Worm (Caenorhabditis elegans) whole organism, late embryonic: ENCODE data around the gene gst-30.
"Not testable (repeated sequence)": the region's sequence is repeated elsewhere in the genome, so short reads cannot be mapped to it uniquely, and the experiment has no call there.

ENCODE experiments used
- C08G9.2 ChIP-seq: sonication (generic microtip); optimal IDR thresholded peaks from 2 replicates; lab custom pipeline; 2016; ENCODE audit warnings: mild to moderate bottlenecking, missing genetic modification characterization, moderate library complexity, missing compliant biosample characterization
- C38D4.7 ChIP-seq: fragments of 200-800 bp; sonication (Bioruptor generic); optimal IDR thresholded peaks from 2 replicates; lab custom pipeline; 2018; ENCODE audit warnings: mild to moderate bottlenecking, missing genetic modification characterization, moderate library complexity, missing compliant biosample characterization
- F13H6.1 ChIP-seq: sonication (generic microtip); optimal IDR thresholded peaks from 2 replicates; lab custom pipeline; 2016; ENCODE audit warnings: missing genetic modification characterization, missing compliant biosample characterization
- K02D7.2 ChIP-seq: sonication (generic microtip); optimal IDR thresholded peaks from 2 replicates; lab custom pipeline; 2017; ENCODE audit warnings: mild to moderate bottlenecking, missing genetic modification characterization, missing compliant biosample characterization
- K09A11.1 ChIP-seq: sonication (generic microtip); optimal IDR thresholded peaks from 2 replicates; lab custom pipeline; 2017; ENCODE audit warnings: antibody characterized with exemption, mild to moderate bottlenecking, missing genetic modification characterization, missing compliant biosample characterization; ENCODE audit not compliant: insufficient read depth
- Y22D7AL.16 ChIP-seq: sonication (generic microtip); optimal IDR thresholded peaks from 2 replicates; lab custom pipeline; 2016; ENCODE audit warnings: missing genetic modification characterization, missing compliant biosample characterization
- ama-1 ChIP-seq: fragments of 150-350 bp; optimal IDR thresholded peaks from 2 replicates; lab custom pipeline; 2014
- ceh-14 ChIP-seq: sonication (generic microtip); optimal IDR thresholded peaks from 2 replicates; lab custom pipeline; 2016; ENCODE audit warnings: missing genotype, missing genetic modification characterization, missing compliant biosample characterization
- ceh-18 ChIP-seq: sonication (generic microtip); optimal IDR thresholded peaks from 2 replicates; lab custom pipeline; 2016; ENCODE audit warnings: missing genetic modification characterization, missing compliant biosample characterization
- ceh-19 ChIP-seq: fragments of 200-800 bp; sonication (Bioruptor generic); optimal IDR thresholded peaks from 2 replicates; lab custom pipeline; 2018; ENCODE audit warnings: mild to moderate bottlenecking, missing genetic modification characterization, missing compliant biosample characterization
- ceh-22 ChIP-seq: sonication (generic microtip); optimal IDR thresholded peaks from 2 replicates; lab custom pipeline; 2017; ENCODE audit warnings: missing biosample characterization, missing genetic modification characterization
- ceh-31 ChIP-seq: sonication (generic microtip); optimal IDR thresholded peaks from 2 replicates; lab custom pipeline; 2016; ENCODE audit warnings: missing genetic modification characterization, missing compliant biosample characterization
- ceh-34 ChIP-seq: sonication (generic microtip); optimal IDR thresholded peaks from 2 replicates; lab custom pipeline; 2016; ENCODE audit warnings: mild to moderate bottlenecking, missing genetic modification characterization, missing compliant biosample characterization
- ceh-48 ChIP-seq: sonication (generic microtip); optimal IDR thresholded peaks from 2 replicates; lab custom pipeline; 2016; ENCODE audit warnings: missing genetic modification characterization, inconsistent platforms, missing compliant biosample characterization
- ceh-6 ChIP-seq: fragments of 200-800 bp; sonication (Bioruptor generic); optimal IDR thresholded peaks from 2 replicates; lab custom pipeline; 2018; ENCODE audit warnings: mild to moderate bottlenecking, missing genetic modification characterization, missing compliant biosample characterization
- ceh-9 ChIP-seq: sonication (generic microtip); optimal IDR thresholded peaks from 2 replicates; lab custom pipeline; 2016; ENCODE audit warnings: mild to moderate bottlenecking, missing genetic modification characterization, inconsistent platforms, missing compliant biosample characterization
- elt-2 ChIP-seq: sonication (generic microtip); optimal IDR thresholded peaks from 2 replicates; lab custom pipeline; 2016; ENCODE audit warnings: missing genetic modification reagents, missing genetic modification characterization, missing compliant biosample characterization
- fkh-10 ChIP-seq: fragments of 150-350 bp; optimal IDR thresholded peaks from 2 replicates; lab custom pipeline; 2014; ENCODE audit warnings: missing biosample characterization, missing genetic modification reagents, missing genetic modification characterization
- gmeb-2 ChIP-seq: sonication (generic microtip); optimal IDR thresholded peaks from 2 replicates; lab custom pipeline; 2016; ENCODE audit warnings: missing genetic modification characterization, inconsistent platforms, missing compliant biosample characterization
- hlh-13 ChIP-seq: fragments of 200-800 bp; sonication (Bioruptor generic); optimal IDR thresholded peaks from 2 replicates; lab custom pipeline; 2018; ENCODE audit warnings: mild to moderate bottlenecking, missing genetic modification characterization, missing compliant biosample characterization
- hlh-30 ChIP-seq: sonication (generic microtip); optimal IDR thresholded peaks from 2 replicates; lab custom pipeline; 2017; ENCODE audit warnings: antibody characterized with exemption, missing genetic modification characterization, missing compliant biosample characterization; ENCODE audit not compliant: insufficient read depth
- madf-2 ChIP-seq: sonication (generic microtip); optimal IDR thresholded peaks from 2 replicates; lab custom pipeline; 2017; ENCODE audit warnings: missing genetic modification characterization, missing compliant biosample characterization
- nhr-11 ChIP-seq: fragments of 150-350 bp; optimal IDR thresholded peaks from 2 replicates; lab custom pipeline; 2014; ENCODE audit warnings: missing biosample characterization, missing genetic modification characterization
- nhr-232 ChIP-seq: sonication (generic microtip); optimal IDR thresholded peaks from 2 replicates; lab custom pipeline; 2016; ENCODE audit warnings: missing genetic modification characterization, missing compliant biosample characterization
- pat-9 ChIP-seq: fragments of 200-800 bp; sonication (Bioruptor generic); optimal IDR thresholded peaks from 2 replicates; lab custom pipeline; 2018; ENCODE audit warnings: mild to moderate bottlenecking, missing genetic modification characterization, moderate library complexity, missing compliant biosample characterization
- pax-1 ChIP-seq: fragments of 150-350 bp; optimal IDR thresholded peaks from 2 replicates; lab custom pipeline; 2014; ENCODE audit warnings: missing biosample characterization, missing genetic modification characterization
- pqm-1 ChIP-seq: sonication (generic microtip); optimal IDR thresholded peaks from 2 replicates; lab custom pipeline; 2016; ENCODE audit warnings: missing genetic modification characterization, missing compliant biosample characterization
- rnt-1 ChIP-seq: sonication (generic microtip); optimal IDR thresholded peaks from 2 replicates; lab custom pipeline; 2016; ENCODE audit warnings: missing genetic modification characterization, missing compliant biosample characterization
- tbx-2 ChIP-seq: sonication (generic microtip); optimal IDR thresholded peaks from 2 replicates; lab custom pipeline; 2016; ENCODE audit warnings: missing genetic modification characterization, missing compliant biosample characterization
- tbx-7 ChIP-seq: sonication (generic microtip); optimal IDR thresholded peaks from 2 replicates; lab custom pipeline; 2016; ENCODE audit warnings: missing genotype, missing genetic modification characterization, missing compliant biosample characterization
- ttx-3 ChIP-seq: sonication (generic microtip); optimal IDR thresholded peaks from 2 replicates; lab custom pipeline; 2016; ENCODE audit warnings: missing genetic modification reagents, missing genetic modification characterization, missing compliant biosample characterization
- unc-3 ChIP-seq, 2 experiments: fragments of 200-800 bp in 1 of 2; sonication (Bioruptor generic) in 1 of 2; sonication (generic microtip) in 1 of 2; conservative IDR thresholded peaks in 1 of 2; optimal IDR thresholded peaks in 1 of 2; 2 replicates each; pipeline versions ENCODE4 v1.3.6 to Lab custom; 2016 to 2022; ENCODE audit warnings: missing compliant biosample characterization in 2 of 2, missing genetic modification characterization in 2 of 2, missing genetic modification reagents in 1 of 2
- unc-42 ChIP-seq: sonication (generic microtip); optimal IDR thresholded peaks from 2 replicates; lab custom pipeline; 2016; ENCODE audit warnings: missing genotype, missing genetic modification characterization, missing compliant biosample characterization
- unc-55 ChIP-seq: sonication (generic microtip); optimal IDR thresholded peaks from 2 replicates; lab custom pipeline; 2017; ENCODE audit warnings: missing biosample characterization, missing genetic modification reagents, missing genetic modification characterization
- zip-5 ChIP-seq: sonication (generic microtip); optimal IDR thresholded peaks from 2 replicates; lab custom pipeline; 2016; ENCODE audit warnings: missing genetic modification characterization, missing compliant biosample characterization
- ztf-16 ChIP-seq: sonication (generic microtip); optimal IDR thresholded peaks from 2 replicates; lab custom pipeline; 2017; ENCODE audit warnings: missing genetic modification characterization, missing compliant biosample characterization

Gene gst-30

DNA sequence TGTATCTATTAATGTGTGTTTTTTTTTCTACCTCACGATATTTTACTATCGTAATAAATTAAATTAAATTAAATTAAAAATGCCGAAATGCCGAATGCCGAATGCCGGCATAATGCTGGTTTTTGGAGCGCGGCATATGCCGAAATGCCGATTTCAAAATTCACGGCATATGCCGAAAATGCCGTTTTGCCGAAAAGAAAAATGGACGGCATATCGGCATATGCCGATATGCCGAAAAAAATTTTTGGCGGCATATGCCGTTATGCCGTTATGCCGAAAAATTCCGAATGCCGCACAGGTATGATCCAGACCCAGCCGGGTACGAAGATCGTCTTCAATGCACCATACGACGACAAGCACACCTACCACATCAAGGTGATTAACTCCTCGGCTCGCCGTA is 36.3 kb downstream of the gst-30 start, which contains the start of gene msp-32:
Gene msp-32, plus strand, starts transcription at position 301 of the 400 bp plus-strand sequence.
- not testable (repeated sequence) for TF ChIP-seq ceh-19 (GFP tag; lab: Kevin White, UChicago); hlh-13 (GFP tag; lab: Kevin White, UChicago); K02D7.2

- TF ChIP-seq ceh-19 (GFP tag; lab: Kevin White, UChicago), result no peak
- no peak for TF ChIP-seq ztf-16 (tag; lab: Kevin White, UChicago)
- no peak for TF ChIP-seq fkh-10 (GFP tag; lab: Kevin White, UChicago)
- no peak for TF ChIP-seq unc-42 (tag; lab: Kevin White, UChicago)
- TF ChIP-seq ama-1 (lab: Kevin White, UChicago), result no peak
- TF ChIP-seq pax-1, result no peak
- TF ChIP-seq ceh-9 (tag; lab: Kevin White, UChicago), result no peak
- no peak for TF ChIP-seq madf-2 (tag; lab: Kevin White, UChicago)
- TF ChIP-seq K09A11.1 (tag; lab: Kevin White, UChicago), result no peak
- TF ChIP-seq ceh-31 (tag; lab: Kevin White, UChicago), result no peak
- no peak for TF ChIP-seq ceh-34 (tag; lab: Kevin White, UChicago)
- no peak for TF ChIP-seq nhr-232 (tag; lab: Kevin White, UChicago)
Observed at ce11 chrII:4892594-4892993, 42.3 kb downstream of the gst-30 start, which contains the start of gene msp-33. Gene msp-33 (minus strand): TSS chrII:4892694.

ce11 chrII:4891012-4891775 is 43.7 kb downstream of the gst-30 start, which contains the start of gene gst-9:
Gene gst-9 (plus strand): TSS chrII:4891585.
- TF ChIP-seq fkh-10 (GFP tag; lab: Kevin White, UChicago), result no peak

DNA sequence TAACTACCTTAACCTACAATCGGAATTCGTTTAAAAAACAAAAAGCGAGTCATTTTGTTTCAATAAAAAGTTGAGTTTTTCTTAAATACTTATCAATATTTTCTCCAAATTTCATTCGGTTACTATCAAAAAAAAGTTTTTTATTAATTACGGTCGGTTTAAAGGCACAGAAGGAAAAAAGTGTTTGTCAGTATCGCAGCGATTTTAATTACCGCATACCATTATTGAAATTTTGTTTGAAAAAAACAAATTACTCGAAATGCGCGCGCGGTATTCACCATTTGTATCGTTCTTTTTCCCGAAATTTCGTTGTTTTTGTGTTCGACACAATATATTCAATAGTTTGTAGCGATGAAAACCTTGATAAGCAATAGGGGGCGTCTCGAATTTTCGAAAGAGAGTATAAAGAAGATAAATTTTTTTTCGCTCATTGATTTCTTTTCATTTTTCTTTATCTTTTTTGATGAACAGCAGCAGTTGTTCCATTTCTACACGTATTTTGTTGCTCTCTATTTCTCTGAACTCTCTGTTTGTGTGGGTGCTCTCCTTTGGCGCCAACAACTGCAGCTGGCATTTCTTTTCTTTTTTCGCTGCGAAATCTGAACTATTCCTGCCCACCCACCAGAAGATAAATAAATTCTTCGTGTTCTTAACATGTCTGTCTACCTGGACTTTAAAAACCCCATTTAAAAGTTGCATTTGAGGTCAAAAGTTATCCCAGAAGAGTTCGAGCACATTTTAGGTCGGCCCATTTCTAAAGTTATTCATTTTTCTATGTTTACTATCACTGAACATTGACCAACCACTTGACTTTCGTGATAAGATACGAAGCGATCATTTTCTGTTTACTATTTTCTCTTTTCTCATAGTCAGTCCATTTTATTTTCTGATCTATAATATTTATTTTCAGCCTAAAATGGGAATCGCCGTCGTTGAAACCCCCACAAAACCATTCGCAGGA is 46.0 kb downstream of the gst-30 start, which contains the start of gene pgm-1:
Gene pgm-1, plus strand, starts transcription at position 911 of the 961 bp plus-strand sequence.
- TF ChIP-seq ceh-18 (tag; lab: Kevin White, UChicago), result peak; percentile 50
- TF ChIP-seq ceh-19 (GFP tag; lab: Kevin White, UChicago), result no peak
- peak; percentile 45 for TF ChIP-seq elt-2 (tag; lab: Kevin White, UChicago)

DNA sequence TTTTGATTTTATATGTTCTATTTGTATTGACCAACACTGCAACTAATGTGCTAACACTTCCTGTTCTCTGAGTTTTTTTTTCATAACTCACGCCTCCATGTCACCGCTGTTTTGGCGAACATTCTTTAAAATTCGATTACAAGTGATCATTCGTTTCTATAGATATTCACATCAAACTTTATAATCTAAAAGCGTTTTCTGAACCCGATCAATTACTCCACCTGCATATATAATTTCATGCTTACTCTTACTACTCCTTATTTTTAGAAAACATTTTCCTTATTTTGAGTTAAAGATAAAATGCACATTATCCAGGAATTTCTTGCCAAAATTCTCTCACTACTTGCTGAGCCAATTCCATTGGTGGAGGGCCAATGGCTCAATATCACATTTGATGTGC is 48.9 kb downstream of the gst-30 start, which contains the start of gene R05F9.7:
Gene R05F9.7, plus strand, starts transcription at position 301 of the 400 bp plus-strand sequence.
- no peak for TF ChIP-seq ztf-16 (tag; lab: Kevin White, UChicago)
- TF ChIP-seq zip-5 (tag; lab: Kevin White, UChicago), result no peak
- no peak for TF ChIP-seq fkh-10 (GFP tag; lab: Kevin White, UChicago)
- TF ChIP-seq hlh-30 (tag; lab: Kevin White, UChicago), result no peak
- no peak for TF ChIP-seq pax-1
- TF ChIP-seq ceh-48 (tag; lab: Kevin White, UChicago), result no peak
- no peak for TF ChIP-seq ceh-19 (GFP tag; lab: Kevin White, UChicago)
- no peak for TF ChIP-seq nhr-11 (tag; lab: Kevin White, UChicago)
- no peak for TF ChIP-seq C08G9.2
- TF ChIP-seq madf-2 (tag; lab: Kevin White, UChicago), result no peak
- no peak for TF ChIP-seq ceh-22 (tag; lab: Kevin White, UChicago)

DNA sequence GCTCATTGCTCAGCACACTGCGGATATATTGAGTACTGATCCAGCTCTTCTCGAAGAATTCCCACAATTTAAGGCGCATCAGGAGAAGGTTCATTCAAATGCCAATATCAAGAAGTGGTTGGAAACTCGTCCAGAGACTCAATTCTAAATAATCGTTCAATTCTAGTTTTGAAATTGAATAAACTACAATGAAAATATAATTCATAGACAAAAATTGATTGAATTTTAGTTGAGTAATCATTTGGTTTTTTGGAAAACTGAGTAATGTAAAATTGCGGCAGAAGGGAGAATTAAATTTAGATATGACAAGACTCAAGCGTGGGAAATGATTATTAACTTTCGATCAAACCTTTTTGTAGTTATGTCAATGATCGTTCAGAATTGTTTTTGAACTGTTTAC is 50.5 kb downstream of the gst-30 start:
- TF ChIP-seq rnt-1 (tag; lab: Kevin White, UChicago), result no peak
- TF ChIP-seq pat-9 (tag; lab: Kevin White, UChicago), result no peak
- TF ChIP-seq unc-55, result no peak
- TF ChIP-seq gmeb-2 (tag; lab: Kevin White, UChicago), result no peak
- TF ChIP-seq nhr-232 (tag; lab: Kevin White, UChicago), result no peak
- TF ChIP-seq ttx-3 (tag; lab: Kevin White, UChicago), result no peak
- TF ChIP-seq Y22D7AL.16 (tag; lab: Kevin White, UChicago), result no peak
- TF ChIP-seq pqm-1 (tag; lab: Kevin White, UChicago), result no peak
- no peak for TF ChIP-seq tbx-7
- no peak for TF ChIP-seq ama-1 (lab: Kevin White, UChicago)
- TF ChIP-seq C38D4.7 (GFP tag; lab: Kevin White, UChicago), result no peak
- TF ChIP-seq tbx-2, result no peak
- TF ChIP-seq ceh-22 (tag; lab: Kevin White, UChicago), result no peak
- no peak for TF ChIP-seq ceh-31 (tag; lab: Kevin White, UChicago)
- no peak for TF ChIP-seq F13H6.1 (tag; lab: Kevin White, UChicago)
- no peak for TF ChIP-seq ceh-6
- TF ChIP-seq unc-3 (GFP tag; conservative IDR thresholded peaks at IDR 0.05; lab: Robert Waterston, UW), result no peak
- no peak for TF ChIP-seq unc-3 (tag; optimal IDR thresholded peaks at IDR 0.05; lab: Kevin White, UChicago)
- no peak for TF ChIP-seq ceh-14 (tag; lab: Kevin White, UChicago)
- TF ChIP-seq, all 69 proteins: peak for 0
